Worm (Caenorhabditis elegans) whole organism, L4/young adult: Measurements from ENCODE around the gene ama-1.

Experiments
- W03F9.2 ChIP-seq: fragments of 150-350 bp; optimal IDR thresholded peaks from 2 replicates; lab custom pipeline; 2014; ENCODE audit warnings: missing biosample characterization, missing genetic modification characterization
- dao-5 ChIP-seq: sonication (generic microtip); optimal IDR thresholded peaks from 2 replicates; lab custom pipeline; 2016; ENCODE audit warnings: missing genotype, missing genetic modification characterization, moderate library complexity, missing compliant biosample characterization
- him-1 ChIP-seq: sonication (generic microtip); optimal IDR thresholded peaks from 2 replicates; lab custom pipeline; 2016; ENCODE audit warnings: missing genotype, missing genetic modification reagents, missing genetic modification characterization, missing compliant biosample characterization

- TF ChIP-seq him-1 (no peak), dao-5 (no peak), W03F9.2 (no peak)
These were observed 36.1 kb downstream of the ama-1 start, which contains the start of gene F15E6.6 for ce11 chrIV:4284020-4284419.
